Worm (Caenorhabditis elegans): ENCODE data around the gene C03B1.1.

ce11 chrX:6345785-6346184 is 28.8 kb upstream of the C03B1.1 start:
- no peak for TF ChIP-seq ZK546.5 (tag; optimal IDR thresholded peaks at IDR 0.05)
- no peak for TF ChIP-seq pqm-1 (tag; optimal IDR thresholded peaks at IDR 0.05)
- no peak for TF ChIP-seq dmd-9 (GFP tag; IDR thresholded peaks at IDR 0.05)
- TF ChIP-seq aha-1 (tag): no peak
- no peak for TF ChIP-seq sdz-12 (GFP tag; optimal IDR thresholded peaks at IDR 0.05)
- TF ChIP-seq nhr-25 (tag; optimal IDR thresholded peaks at IDR 0.05; ENCODE audit: borderline replicate concordance, insufficient read depth): no peak
- TF ChIP-seq nhr-11 (tag; optimal IDR thresholded peaks at IDR 0.05): no peak
- TF ChIP-seq jun-1 (tag; optimal IDR thresholded peaks at IDR 0.05): no peak

All from whole organism, L4 larva.